Worm (Caenorhabditis elegans) whole organism, L2 larva: Measurements from ENCODE around the gene ZC190.6.

Experiments
- C34F6.9 ChIP-seq: fragments of 150-350 bp; optimal IDR thresholded peaks from 2 replicates; lab custom pipeline; 2014; ENCODE audit warnings: missing biosample characterization, missing genetic modification characterization
- F13H6.1 ChIP-seq: sonication (generic microtip); optimal IDR thresholded peaks from 2 replicates; lab custom pipeline; 2016; ENCODE audit warnings: missing genetic modification characterization, missing compliant biosample characterization
- R02D3.7 ChIP-seq: fragments of 150-350 bp; optimal IDR thresholded peaks from 2 replicates; lab custom pipeline; 2014; ENCODE audit warnings: missing biosample characterization, missing genetic modification characterization
- ZK546.5 ChIP-seq: sonication (generic microtip); optimal IDR thresholded peaks from 2 replicates; lab custom pipeline; 2017; ENCODE audit warnings: missing biosample characterization, missing genetic modification characterization
- alr-1 ChIP-seq: fragments of 150-350 bp; optimal IDR thresholded peaks from 2 replicates; lab custom pipeline; 2014; ENCODE audit warnings: missing biosample characterization, missing genetic modification characterization
- blmp-1 ChIP-seq: sonication (generic microtip); optimal IDR thresholded peaks from 2 replicates; lab custom pipeline; 2017; ENCODE audit warnings: missing genetic modification characterization, mild to moderate bottlenecking, missing compliant biosample characterization, antibody characterized with exemption, moderate library complexity; ENCODE audit not compliant: insufficient read depth
- ceh-16 ChIP-seq: fragments of 150-350 bp; optimal IDR thresholded peaks from 2 replicates; lab custom pipeline; 2014; ENCODE audit warnings: missing biosample characterization, missing genetic modification characterization
- crh-2 ChIP-seq: sonication (generic microtip); optimal IDR thresholded peaks from 2 replicates; lab custom pipeline; 2017; ENCODE audit warnings: missing biosample characterization, missing genetic modification characterization
- elt-1 ChIP-seq: fragments of 150-350 bp; optimal IDR thresholded peaks from 2 replicates; lab custom pipeline; 2014; ENCODE audit warnings: missing biosample characterization, missing genetic modification characterization
- elt-3 ChIP-seq: sonication (generic microtip); optimal IDR thresholded peaks from 2 replicates; lab custom pipeline; 2017; ENCODE audit warnings: missing biosample characterization, missing genetic modification characterization
- fos-1 ChIP-seq: fragments of 150-350 bp; optimal IDR thresholded peaks from 2 replicates; lab custom pipeline; 2014; ENCODE audit warnings: missing biosample characterization, missing genetic modification characterization
- gmeb-1 ChIP-seq: fragments of 150-350 bp; optimal IDR thresholded peaks from 2 replicates; lab custom pipeline; 2014; ENCODE audit warnings: missing biosample characterization, missing genetic modification characterization
- lin-11 ChIP-seq: fragments of 150-350 bp; sonication (generic microtip); optimal IDR thresholded peaks from 2 replicates; lab custom pipeline; 2014; ENCODE audit warnings: missing biosample characterization, missing genetic modification characterization, inconsistent platforms, mixed read lengths
- lin-13 ChIP-seq: fragments of 150-350 bp; optimal IDR thresholded peaks from 2 replicates; lab custom pipeline; 2014; ENCODE audit warnings: missing biosample characterization, missing genetic modification reagents, missing genetic modification characterization
- lin-39 ChIP-seq: fragments of 150-350 bp; optimal IDR thresholded peaks from 2 replicates; lab custom pipeline; 2014; ENCODE audit warnings: missing biosample characterization, missing genetic modification reagents, missing genetic modification characterization
- lsy-2 ChIP-seq, 2 experiments: fragments of 150-350 bp in 1 of 2; sonication (generic microtip) in 1 of 2; optimal IDR thresholded peaks; 2 replicates each; lab custom pipeline; 2014 to 2017; ENCODE audit warnings: missing biosample characterization in 2 of 2, missing genetic modification characterization in 2 of 2
- mbf-1 ChIP-seq: sonication (generic microtip); optimal IDR thresholded peaks from 2 replicates; lab custom pipeline; 2017; ENCODE audit warnings: missing biosample characterization, missing genetic modification characterization
- mdl-1 ChIP-seq, 2 experiments: fragments of 150-350 bp in 1 of 2; sonication (generic microtip) in 1 of 2; optimal IDR thresholded peaks; 2 replicates each; lab custom pipeline; 2017; ENCODE audit warnings: missing biosample characterization in 2 of 2, missing genetic modification characterization in 2 of 2
- nhr-12 ChIP-seq: fragments of 150-350 bp; optimal IDR thresholded peaks from 2 replicates; lab custom pipeline; 2014; ENCODE audit warnings: missing biosample characterization, missing genetic modification characterization
- nhr-129 ChIP-seq: fragments of 150-350 bp; optimal IDR thresholded peaks from 2 replicates; lab custom pipeline; 2014; ENCODE audit warnings: missing biosample characterization, missing genetic modification characterization
- nhr-21 ChIP-seq: fragments of 150-350 bp; optimal IDR thresholded peaks from 2 replicates; lab custom pipeline; 2014; ENCODE audit warnings: missing biosample characterization, missing genetic modification characterization
- nhr-23 ChIP-seq: fragments of 150-350 bp; optimal IDR thresholded peaks from 2 replicates; lab custom pipeline; 2014; ENCODE audit warnings: missing biosample characterization, missing genetic modification reagents, missing genetic modification characterization
- nhr-25 ChIP-seq: fragments of 150-350 bp; sonication (generic microtip); optimal IDR thresholded peaks from 3 replicates; lab custom pipeline; 2014; ENCODE audit warnings: missing biosample characterization, missing genetic modification characterization
- nhr-6 ChIP-seq: fragments of 150-350 bp; optimal IDR thresholded peaks from 2 replicates; lab custom pipeline; 2014; ENCODE audit warnings: missing biosample characterization, missing genetic modification characterization
- sem-4 ChIP-seq: fragments of 150-350 bp; optimal IDR thresholded peaks from 2 replicates; lab custom pipeline; 2014; ENCODE audit warnings: missing biosample characterization, missing genetic modification reagents, missing genetic modification characterization
- skn-1 ChIP-seq: sonication (generic microtip); optimal IDR thresholded peaks from 2 replicates; lab custom pipeline; 2017; ENCODE audit warnings: missing biosample characterization, missing genetic modification characterization
- sma-3 ChIP-seq: sonication (generic microtip); optimal IDR thresholded peaks from 2 replicates; lab custom pipeline; 2016; ENCODE audit warnings: missing genetic modification reagents, missing genetic modification characterization, missing compliant biosample characterization
- sma-9 ChIP-seq, 2 experiments: fragments of 150-350 bp in 1 of 2; sonication (generic microtip) in 1 of 2; optimal IDR thresholded peaks; 2 replicates each; lab custom pipeline; 2014 to 2016; ENCODE audit warnings: missing genetic modification characterization in 2 of 2, mild to moderate bottlenecking in 1 of 2, missing biosample characterization in 1 of 2, missing compliant biosample characterization in 1 of 2, missing genetic modification reagents in 1 of 2, moderate library complexity in 1 of 2
- unc-39 ChIP-seq: fragments of 150-350 bp; optimal IDR thresholded peaks from 2 replicates; lab custom pipeline; 2014; ENCODE audit warnings: missing biosample characterization, missing genetic modification characterization
- zag-1 ChIP-seq: fragments of 150-350 bp; optimal IDR thresholded peaks from 2 replicates; lab custom pipeline; 2014; ENCODE audit warnings: missing biosample characterization, missing genetic modification characterization
- ztf-1 ChIP-seq: fragments of 200-800 bp; sonication (Bioruptor generic); conservative IDR thresholded peaks from 2 replicates; pipeline ENCODE4 v1.3.6; 2022; ENCODE audit warnings: missing genetic modification characterization, missing compliant biosample characterization
- ztf-11 ChIP-seq: sonication (generic microtip); optimal IDR thresholded peaks from 2 replicates; lab custom pipeline; 2017; ENCODE audit warnings: missing biosample characterization, missing genetic modification characterization

The ZC190.6 gene

ce11 chrV:8661241-8661954 is 15.7 kb downstream of the ZC190.6 start:
- no peak for TF ChIP-seq elt-3 (tag; lab: Kevin White, UChicago)
- TF ChIP-seq blmp-1 (tag; lab: Kevin White, UChicago) = peak; percentile 45
- no peak for TF ChIP-seq ztf-11 (tag; lab: Kevin White, UChicago)
- TF ChIP-seq sma-9 (GFP tag; optimal IDR thresholded peaks at IDR 0.05; lab: Kevin White, UChicago) = peak; percentile 43
- no peak for TF ChIP-seq sma-9 (tag; optimal IDR thresholded peaks at IDR 0.05; lab: Kevin White, UChicago)
- no peak for TF ChIP-seq skn-1 (tag; lab: Kevin White, UChicago)
- no peak for TF ChIP-seq ZK546.5 (tag; lab: Kevin White, UChicago)
- peak; percentile 11 for TF ChIP-seq F13H6.1
- no peak for TF ChIP-seq R02D3.7 (tag; lab: Kevin White, UChicago)
- TF ChIP-seq ceh-16 (tag; lab: Kevin White, UChicago) = peak; percentile 82
- peak; percentile 18 for TF ChIP-seq crh-2 (tag; lab: Kevin White, UChicago)
- no peak for TF ChIP-seq lin-11 (tag; lab: Kevin White, UChicago)
- peak; percentile 72 for TF ChIP-seq nhr-25 (tag; lab: Kevin White, UChicago)
- peak; percentile 79 for TF ChIP-seq nhr-21
- TF ChIP-seq fos-1 = peak; percentile 53
- TF ChIP-seq nhr-23 (tag; lab: Kevin White, UChicago) = peak; percentile 68
- TF ChIP-seq, all 48 proteins: peak for 9

DNA sequence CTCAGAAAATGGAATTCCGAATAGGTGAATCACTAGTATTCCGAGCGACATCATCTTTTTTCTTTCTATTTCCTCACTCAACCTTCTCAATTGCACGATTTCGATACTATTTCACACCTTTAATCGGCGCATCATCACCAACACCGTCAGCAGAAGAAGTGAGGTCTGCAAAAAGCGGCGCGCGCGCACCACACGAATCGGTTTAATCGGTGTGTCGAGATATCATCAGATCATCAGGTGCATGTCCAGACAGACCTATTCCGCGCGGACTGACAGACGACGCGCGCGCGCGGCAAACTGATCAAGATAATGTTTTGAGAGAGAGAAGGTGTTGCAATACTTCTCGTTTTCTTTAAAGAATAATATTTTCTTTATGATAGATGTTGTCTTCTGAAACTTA is 16.6 kb downstream of the ZC190.6 start:
- TF ChIP-seq nhr-21 = peak; percentile 38
- no peak for TF ChIP-seq mbf-1 (tag; lab: Kevin White, UChicago)
- TF ChIP-seq mdl-1 (tag; optimal IDR thresholded peaks at IDR 0.05; lab: Kevin White, UChicago) = no peak
- no peak for TF ChIP-seq zag-1 (tag; lab: Kevin White, UChicago)
- TF ChIP-seq sem-4 (tag; lab: Kevin White, UChicago) = no peak
- TF ChIP-seq ztf-1 (GFP tag; lab: Robert Waterston, UW) = no peak
- peak; percentile 27 for TF ChIP-seq nhr-25 (tag; lab: Kevin White, UChicago)
- peak; percentile 68 for TF ChIP-seq sma-9 (GFP tag; optimal IDR thresholded peaks at IDR 0.05; lab: Kevin White, UChicago)
- no peak for TF ChIP-seq sma-9 (tag; optimal IDR thresholded peaks at IDR 0.05; lab: Kevin White, UChicago)
- TF ChIP-seq gmeb-1 (tag; lab: Kevin White, UChicago) = no peak
- peak; percentile 75 for TF ChIP-seq elt-1 (tag; lab: Kevin White, UChicago)
- no peak for TF ChIP-seq unc-39
- TF ChIP-seq lin-13 (GFP tag; lab: Kevin White, UChicago) = no peak
- TF ChIP-seq nhr-12 = no peak
- TF ChIP-seq C34F6.9 (tag; lab: Kevin White, UChicago) = no peak
- TF ChIP-seq ceh-16 (tag; lab: Kevin White, UChicago) = peak; percentile 94

- TF ChIP-seq sma-3 (GFP tag; lab: Kevin White, UChicago) (no peak), nhr-129 (tag; lab: Kevin White, UChicago) (peak; percentile 68), blmp-1 (tag; lab: Kevin White, UChicago) (peak; percentile 21), C34F6.9 (tag; lab: Kevin White, UChicago) (peak; percentile 54), nhr-6 (tag; lab: Kevin White, UChicago) (peak; percentile 50), sem-4 (tag; lab: Kevin White, UChicago) (peak; percentile 70), unc-39 (no peak), lsy-2 (tag; optimal IDR thresholded peaks at IDR 0.05; lab: Kevin White, UChicago) (peak in 1 of 2 experiments; percentile 48), sma-9 (GFP tag; optimal IDR thresholded peaks at IDR 0.05; lab: Kevin White, UChicago) (peak; percentile 93), sma-9 (tag; optimal IDR thresholded peaks at IDR 0.05; lab: Kevin White, UChicago) (no peak), nhr-25 (tag; lab: Kevin White, UChicago) (peak; percentile 23), F13H6.1 (peak; percentile 81), lin-39 (tag; lab: Kevin White, UChicago) (no peak)
- TF ChIP-seq, all 48 proteins: peak for 9
Observed at ce11 chrV:8658577-8659362, 18.3 kb downstream of the ZC190.6 start.

ce11 chrV:8657911-8658310 is 19.2 kb downstream of the ZC190.6 start:
- TF ChIP-seq alr-1 (tag; lab: Kevin White, UChicago) = no peak
- peak; percentile 8 for TF ChIP-seq nhr-25 (tag; lab: Kevin White, UChicago)
